Worm (Caenorhabditis elegans) whole organism, midembryonic: ENCODE results near the gene smk-1.

Experiments used
- T22C8.4 ChIP-seq: fragments of 200-800 bp; sonication (Bioruptor generic); IDR thresholded peaks from 2 replicates; pipeline ENCODE4 v1.3.6; 2022; ENCODE audit warnings: missing genetic modification characterization, missing compliant biosample characterization
- cog-1 ChIP-seq: sonication (generic microtip); optimal IDR thresholded peaks from 2 replicates; lab custom pipeline; 2016; ENCODE audit warnings: missing genetic modification characterization, missing compliant biosample characterization

DNA sequence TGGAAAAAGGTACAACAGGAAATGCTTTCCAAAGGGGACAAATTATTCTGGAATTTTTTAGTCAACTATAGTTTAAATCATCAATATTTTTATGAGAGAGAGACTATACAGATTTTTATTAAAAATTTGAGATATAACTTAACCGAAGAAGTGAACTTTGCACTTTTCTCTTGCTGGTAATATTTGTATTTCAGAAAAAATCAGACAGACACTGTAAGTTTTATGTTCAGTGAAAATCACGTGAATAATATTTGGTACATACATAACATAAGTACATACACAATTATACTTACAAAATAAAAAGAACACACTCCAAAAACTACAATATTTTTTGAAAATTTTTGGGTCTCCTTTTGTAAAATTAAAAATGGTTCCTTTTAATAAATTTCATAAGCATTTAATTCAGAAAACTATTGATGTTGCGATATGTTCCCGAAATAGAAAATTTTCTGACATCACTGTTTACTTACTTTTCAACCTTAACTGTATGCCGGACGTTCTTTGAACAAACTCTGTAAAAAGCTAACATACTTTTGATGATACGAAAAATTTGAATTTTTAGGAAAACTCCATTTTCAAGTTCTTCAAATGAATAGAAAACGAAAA is 30.2 kb downstream of the smk-1 start, which contains the start of the genes F28A12.10 and acd-4:
- TF ChIP-seq T22C8.4 (GFP tag; lab: Robert Waterston, UW) (no peak), cog-1 (no peak)
